Worm (Caenorhabditis elegans) whole organism, L4 larva: ENCODE results near the gene nas-31.

Experiments used
- lin-39 ChIP-seq: fragments of 150-350 bp; optimal IDR thresholded peaks from 2 replicates; lab custom pipeline; 2014; ENCODE audit warnings: missing biosample characterization, missing genetic modification reagents, missing genetic modification characterization
- mdl-1 ChIP-seq, 2 experiments: fragments of 150-350 bp in 1 of 2; sonication (generic microtip) in 1 of 2; optimal IDR thresholded peaks; 2 replicates each; lab custom pipeline; 2014 to 2017; ENCODE audit warnings: missing biosample characterization in 2 of 2, missing genetic modification characterization in 2 of 2

- peak; percentile 68 to 85 for TF ChIP-seq mdl-1 (tag; optimal IDR thresholded peaks at IDR 0.05; lab: Kevin White, UChicago)
- no peak for TF ChIP-seq lin-39
Measured at ce11 chrV:10897172-10897571, 24.5 kb downstream of the nas-31 start.
